Worm (Caenorhabditis elegans) whole organism, midembryonic: ENCODE measurements around the gene immt-2.

Experiments used
- T22C8.4 ChIP-seq: fragments of 200-800 bp; sonication (Bioruptor generic); IDR thresholded peaks from 2 replicates; pipeline ENCODE4 v1.3.6; 2022; ENCODE audit warnings: missing genetic modification characterization, missing compliant biosample characterization
- cog-1 ChIP-seq: sonication (generic microtip); optimal IDR thresholded peaks from 2 replicates; lab custom pipeline; 2016; ENCODE audit warnings: missing genetic modification characterization, missing compliant biosample characterization
- flt-1 ChIP-seq: fragments of 200-800 bp; sonication (Bioruptor generic); IDR thresholded peaks from 2 replicates; pipeline ENCODE4 v1.3.6; 2022; ENCODE audit warnings: missing genetic modification characterization, missing compliant biosample characterization
- klf-2 ChIP-seq: fragments of 200-800 bp; sonication (Bioruptor generic); conservative IDR thresholded peaks from 2 replicates; pipeline ENCODE4 v1.3.6; 2022; ENCODE audit warnings: missing genetic modification reagents, missing genetic modification characterization, missing compliant biosample characterization
- med-1 ChIP-seq: sonication (generic microtip); optimal IDR thresholded peaks from 2 replicates; lab custom pipeline; 2017; ENCODE audit warnings: missing genetic modification characterization, mild to moderate bottlenecking, missing compliant biosample characterization, antibody characterized with exemption, missing genetic modification reagents; ENCODE audit not compliant: insufficient read depth
- ref-1 ChIP-seq: fragments of 200-800 bp; sonication (Bioruptor generic); conservative IDR thresholded peaks from 2 replicates; pipeline ENCODE4 v1.3.6; 2022; ENCODE audit warnings: missing genetic modification reagents, missing genetic modification characterization, missing compliant biosample characterization
- tab-1 ChIP-seq: fragments of 200-800 bp; sonication (Bioruptor generic); IDR thresholded peaks from 2 replicates; pipeline ENCODE4 v1.3.6; 2022; ENCODE audit warnings: missing genetic modification characterization, missing compliant biosample characterization
- ztf-23 ChIP-seq: fragments of 200-800 bp; sonication (Bioruptor generic); IDR thresholded peaks from 2 replicates; pipeline ENCODE4 v1.3.6; 2022; ENCODE audit warnings: missing genetic modification reagents, missing genetic modification characterization, missing compliant biosample characterization
- ztf-29 ChIP-seq: fragments of 200-800 bp; sonication (Bioruptor generic); IDR thresholded peaks from 2 replicates; pipeline ENCODE4 v1.3.6; 2022; ENCODE audit warnings: missing genetic modification reagents, missing genetic modification characterization, missing compliant biosample characterization

- no peak for TF ChIP-seq ref-1 (GFP tag; lab: Robert Waterston, UW)
- no peak for TF ChIP-seq flt-1 (GFP tag; lab: Robert Waterston, UW)
- no peak for TF ChIP-seq ztf-29
- TF ChIP-seq tab-1 (GFP tag; lab: Robert Waterston, UW), result no peak
- TF ChIP-seq ztf-23 (GFP tag; lab: Robert Waterston, UW), result no peak
- TF ChIP-seq klf-2 (GFP tag; lab: Robert Waterston, UW), result no peak
- no peak for TF ChIP-seq med-1 (GFP tag; lab: Kevin White, UChicago)
- no peak for TF ChIP-seq cog-1 (tag; lab: Kevin White, UChicago)
- no peak for TF ChIP-seq T22C8.4 (GFP tag; lab: Robert Waterston, UW)
These were observed 23.3 kb downstream of the immt-2 start for ce11 chrV:16812371-16812770.
